Worm (Caenorhabditis elegans): ENCODE measurements around the gene F54D1.1.
A peak's percentile ranks its signal among the peaks of the same experiment; 100 is the strongest.
"Not testable (repeated sequence)": the region's sequence is repeated elsewhere in the genome, so short reads cannot be mapped to it uniquely, and the experiment has no call there.

F54D1.1 gene

DNA sequence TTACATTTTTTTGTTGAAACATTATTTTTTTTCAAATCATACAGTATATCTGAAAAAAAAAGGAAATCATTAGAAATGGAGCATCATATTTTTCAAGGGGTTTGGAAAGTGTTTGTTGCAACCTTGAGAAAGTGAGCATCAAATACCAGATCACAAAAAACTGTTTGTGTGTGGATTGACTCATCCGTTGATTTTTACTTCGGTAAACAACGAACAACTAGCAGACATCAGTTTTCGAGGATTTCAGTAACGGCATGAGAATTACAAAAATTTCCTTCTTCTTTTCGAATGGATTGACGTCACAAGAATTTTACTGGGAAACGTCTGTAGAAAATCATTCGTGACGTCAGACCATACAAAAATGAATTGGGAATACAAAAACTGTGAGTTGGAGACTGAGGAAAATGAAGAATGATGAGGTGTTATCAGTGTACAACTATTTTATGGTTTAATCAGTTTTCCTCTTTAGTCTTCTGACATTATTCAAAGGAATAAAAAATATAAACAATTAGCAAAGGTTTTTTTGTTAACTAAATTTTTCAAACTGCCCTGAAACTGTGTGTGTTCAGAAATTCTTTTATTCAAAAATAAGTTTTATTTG, 13.5 kb upstream of the F54D1.1 start, which contains the start of gene C05C12.4:
TSS of gene C05C12.4 (minus strand) at position 51 of the 601 bp plus-strand sequence.
- no peak for TF ChIP-seq F10E7.11 (tag; optimal IDR thresholded peaks at IDR 0.05)
- no peak for TF ChIP-seq aptf-2 (GFP tag; conservative IDR thresholded peaks at IDR 0.05)
- no peak for TF ChIP-seq ccch-3 (GFP tag; optimal IDR thresholded peaks at IDR 0.05)
- TF ChIP-seq attf-5 (GFP tag; optimal IDR thresholded peaks at IDR 0.05): no peak
- peak in 1 of 2 experiments; percentile 20 for TF ChIP-seq let-607 (tag; optimal IDR thresholded peaks at IDR 0.05)
- no peak for TF ChIP-seq fkh-3 (tag; optimal IDR thresholded peaks at IDR 0.05)
- no peak for TF ChIP-seq sptf-2 (GFP tag; optimal IDR thresholded peaks at IDR 0.05)
- TF ChIP-seq D2030.7 (GFP tag; IDR thresholded peaks at IDR 0.05): no peak
- peak; percentile 4 for TF ChIP-seq pha-4 (tag; optimal IDR thresholded peaks at IDR 0.05)
- TF ChIP-seq egrh-3 (GFP tag; IDR thresholded peaks at IDR 0.05): no peak
- no peak for TF ChIP-seq B0261.1 (tag; optimal IDR thresholded peaks at IDR 0.05)
- TF ChIP-seq him-1 (tag; optimal IDR thresholded peaks at IDR 0.05): no peak
- no peak for TF ChIP-seq T26A5.8 (tag; optimal IDR thresholded peaks at IDR 0.05)
- TF ChIP-seq snpc-4 (GFP tag; optimal IDR thresholded peaks at IDR 0.05): no peak
- no peak for TF ChIP-seq snpc-4 (tag; optimal IDR thresholded peaks at IDR 0.05)
- TF ChIP-seq lin-26 (GFP tag; IDR thresholded peaks at IDR 0.05): no peak
- TF ChIP-seq F37B4.10 (GFP tag; IDR thresholded peaks at IDR 0.05): no peak
- peak; percentile 35 for TF ChIP-seq nhr-80 (tag; optimal IDR thresholded peaks at IDR 0.05)
- TF ChIP-seq akir-1 (GFP tag; optimal IDR thresholded peaks at IDR 0.05): no peak
- no peak for TF ChIP-seq efl-1 (GFP tag; optimal IDR thresholded peaks at IDR 0.05)
- TF ChIP-seq ceh-40 (GFP tag; IDR thresholded peaks at IDR 0.05): no peak
- TF ChIP-seq madf-3 (GFP tag; IDR thresholded peaks at IDR 0.05): no peak
- no peak for TF ChIP-seq hmg-1.2 (GFP tag; IDR thresholded peaks at IDR 0.05)
- TF ChIP-seq hlh-12 (tag; optimal IDR thresholded peaks at IDR 0.05): no peak
- TF ChIP-seq nhr-27 (tag; optimal IDR thresholded peaks at IDR 0.05): no peak

DNA sequence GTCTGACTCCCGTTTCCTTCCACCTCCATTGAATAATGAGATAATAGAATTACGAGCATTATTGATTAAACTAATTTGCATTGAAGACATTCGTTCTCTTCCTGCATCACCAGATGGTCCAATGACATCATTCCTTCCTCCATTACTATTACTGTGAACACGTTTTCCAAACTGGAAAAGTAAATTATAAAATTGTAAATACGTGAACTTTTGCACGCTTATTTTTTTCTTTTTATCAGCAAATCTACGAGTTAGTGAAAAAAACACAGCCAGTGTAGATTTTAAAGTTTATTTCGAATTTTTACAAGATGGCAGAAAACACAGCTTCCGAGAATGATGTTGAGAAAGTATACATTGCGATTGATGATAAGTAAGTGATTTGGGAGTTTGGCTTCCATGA, 7.9 kb upstream of the F54D1.1 start, which contains the start of gene C05C12.1:
TSS of gene C05C12.1 (plus strand) at position 301 of the 400 bp plus-strand sequence.
- not testable (repeated sequence) for TF ChIP-seq snpc-1.3 (tag; optimal IDR thresholded peaks at IDR 0.05; ENCODE audit: insufficient read depth); C06A6.2 (GFP tag; conservative IDR thresholded peaks at IDR 0.05); zim-3 (tag; optimal IDR thresholded peaks at IDR 0.05)

DNA sequence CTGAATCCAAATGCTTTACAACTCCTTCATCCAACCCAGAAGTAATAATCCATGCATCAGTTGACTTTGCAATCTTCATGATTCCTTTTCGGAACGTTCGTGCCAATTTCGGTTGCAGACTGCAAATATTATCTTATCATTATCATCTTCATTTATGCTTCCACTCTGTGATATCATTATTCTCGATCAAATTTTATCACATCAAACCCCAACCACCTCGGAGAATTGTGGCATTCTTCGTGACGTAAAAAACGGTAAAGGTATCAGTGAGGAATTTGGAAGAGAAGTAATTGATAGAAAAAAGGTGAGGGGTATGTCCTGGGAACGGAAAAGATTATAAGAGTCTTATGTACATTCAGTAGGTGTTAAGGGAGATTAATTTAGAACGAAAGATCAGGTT, 4.2 kb upstream of the F54D1.1 start:
- no peak for TF ChIP-seq ama-1 (optimal IDR thresholded peaks at IDR 0.05)
- TF ChIP-seq ama-1 (GFP tag; optimal IDR thresholded peaks at IDR 0.05): no peak
- TF ChIP-seq lin-35 (GFP tag; optimal IDR thresholded peaks at IDR 0.05): no peak
- TF ChIP-seq dox-1 (GFP tag; IDR thresholded peaks at IDR 0.05): peak; percentile 57
- TF ChIP-seq ets-4 (GFP tag; optimal IDR thresholded peaks at IDR 0.05): peak; percentile 56
- peak; percentile 95 for TF ChIP-seq nhr-80 (tag; optimal IDR thresholded peaks at IDR 0.05)

DNA sequence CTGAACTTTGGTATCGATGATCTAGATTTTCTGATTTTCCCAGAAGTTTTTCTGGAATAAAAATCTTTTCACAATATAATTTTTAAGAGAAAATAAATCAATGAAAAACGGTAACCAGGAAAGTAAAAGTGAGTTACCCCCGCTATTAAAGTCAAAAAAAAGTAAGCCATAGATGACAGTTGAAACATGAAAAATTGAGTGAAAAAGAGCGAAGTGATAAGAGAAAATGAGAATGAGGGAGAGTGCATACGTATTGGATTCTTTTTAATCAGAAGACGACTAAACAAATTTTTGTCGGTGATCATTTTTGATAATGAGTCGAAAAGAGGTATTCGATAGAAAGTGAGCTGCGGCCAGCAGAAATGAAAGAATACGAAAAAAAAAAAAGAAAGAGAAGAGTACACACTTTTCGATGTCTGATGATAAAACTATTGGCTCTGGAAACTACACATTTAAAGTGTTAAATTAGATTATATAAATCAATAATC, 2.1 kb upstream of the F54D1.1 start, which contains the start of gene gtl-1:
TSS of gene gtl-1 (minus strand) at position 51 of the 488 bp plus-strand sequence.
- no peak for TF ChIP-seq bed-2 (GFP tag; IDR thresholded peaks at IDR 0.05)
- no peak for TF ChIP-seq F57C9.4 (tag; optimal IDR thresholded peaks at IDR 0.05)
- TF ChIP-seq B0035.1 (tag; optimal IDR thresholded peaks at IDR 0.05): no peak
- no peak for TF ChIP-seq F22D6.2 (tag; optimal IDR thresholded peaks at IDR 0.05)
- peak; percentile 97 for TF ChIP-seq nhr-80 (tag; optimal IDR thresholded peaks at IDR 0.05)
